Fruit fly (Drosophila melanogaster) whole organism, embryonic: Measurements from ENCODE around the gene CG42656.

Experiments used
- Ada2b ChIP-seq: fragments of 200-800 bp; sonication (Bioruptor generic); IDR thresholded peaks from 2 replicates; pipeline ENCODE4 v1.3.6; 2022; ENCODE audit warnings: missing biosample characterization, missing genetic modification characterization
- CG10366 ChIP-seq: fragments of 200-800 bp; sonication (Bioruptor generic); IDR thresholded peaks from 2 replicates; pipeline ENCODE4 v1.3.6; 2022; ENCODE audit warnings: missing biosample characterization, missing genetic modification characterization
- CG11085 ChIP-seq: fragments of 200-800 bp; sonication (Bioruptor generic); IDR thresholded peaks from 2 replicates; pipeline ENCODE4 v1.3.6; 2022; ENCODE audit warnings: missing biosample characterization, missing genetic modification characterization
- CG11247 ChIP-seq: fragments of 200-800 bp; sonication (Bioruptor generic); IDR thresholded peaks from 2 replicates; pipeline ENCODE4 v1.3.6; 2022; ENCODE audit warnings: missing biosample characterization, missing genetic modification characterization
- CG13287 ChIP-seq: fragments of 200-800 bp; sonication (Bioruptor generic); IDR thresholded peaks from 2 replicates; pipeline ENCODE4 v1.3.6; 2022; ENCODE audit warnings: missing biosample characterization, missing genetic modification characterization; ENCODE audit not compliant: partially characterized antibody
- CG15073 ChIP-seq: fragments of 200-800 bp; sonication (Bioruptor generic); optimal IDR thresholded peaks from 2 replicates; lab custom pipeline; 2016; ENCODE audit warnings: missing biosample characterization, missing genetic modification characterization
- CG15514 ChIP-seq: fragments of 200-800 bp; sonication (Bioruptor generic); optimal IDR thresholded peaks from 3 replicates; lab custom pipeline; 2017; ENCODE audit warnings: missing biosample characterization, missing genetic modification characterization, mild to moderate bottlenecking, moderate library complexity, missing genetic modification reagents
- CG18476 ChIP-seq: fragments of 200-800 bp; sonication (Bioruptor generic); optimal IDR thresholded peaks from 2 replicates; lab custom pipeline; 2016; ENCODE audit warnings: missing biosample characterization, mild to moderate bottlenecking, missing genetic modification characterization
- CG34224 ChIP-seq: fragments of 200-800 bp; sonication (Bioruptor generic); IDR thresholded peaks from 3 replicates; pipeline ENCODE4 v1.3.6; 2022; ENCODE audit warnings: missing biosample characterization, missing genetic modification characterization; ENCODE audit not compliant: partially characterized antibody
- CG3995 ChIP-seq: fragments of 200-800 bp; sonication (Bioruptor generic); optimal IDR thresholded peaks from 3 replicates; lab custom pipeline; 2016; ENCODE audit warnings: missing biosample characterization, missing genetic modification characterization
- CG4707 ChIP-seq: fragments of 200-800 bp; sonication (Bioruptor generic); optimal IDR thresholded peaks from 2 replicates; lab custom pipeline; 2018; ENCODE audit warnings: missing biosample characterization, mild to moderate bottlenecking, missing genetic modification characterization, moderate library complexity
- CG7839 ChIP-seq: fragments of 200-800 bp; sonication (Bioruptor generic); optimal IDR thresholded peaks from 3 replicates; lab custom pipeline; 2018; ENCODE audit warnings: missing biosample characterization, mild to moderate bottlenecking, missing genetic modification characterization, moderate library complexity
- CG8478 ChIP-seq: fragments of >200 bp; optimal IDR thresholded peaks from 2 replicates; lab custom pipeline; 2018
- CG9215 ChIP-seq: fragments of 200-800 bp; sonication (Bioruptor generic); IDR thresholded peaks from 2 replicates; pipeline ENCODE4 v1.3.6; 2022; ENCODE audit warnings: missing biosample characterization, missing genetic modification characterization
- CG9817 ChIP-seq: fragments of 200-800 bp; sonication (Bioruptor generic); optimal IDR thresholded peaks from 2 replicates; lab custom pipeline; 2018; ENCODE audit warnings: missing biosample characterization, mild to moderate bottlenecking, missing genetic modification characterization, moderate library complexity
- CG9932 ChIP-seq: fragments of 200-800 bp; sonication (Bioruptor generic); IDR thresholded peaks from 2 replicates; pipeline ENCODE4 v1.3.6; 2022; ENCODE audit warnings: missing biosample characterization, missing genetic modification characterization
- CrebB ChIP-seq: fragments of 200-800 bp; sonication (Bioruptor generic); optimal IDR thresholded peaks from 3 replicates; lab custom pipeline; 2018; ENCODE audit warnings: missing biosample characterization, mild to moderate bottlenecking, missing genetic modification characterization
- Deaf1 ChIP-seq: fragments of 200-800 bp; optimal IDR thresholded peaks from 3 replicates; lab custom pipeline; 2019; ENCODE audit warnings: missing biosample characterization, mild to moderate bottlenecking, missing genetic modification characterization, moderate library complexity
- Jarid2 ChIP-seq: fragments of 200-800 bp; sonication (Bioruptor generic); optimal IDR thresholded peaks from 3 replicates; lab custom pipeline; 2017; ENCODE audit warnings: mild to moderate bottlenecking, missing biosample characterization, missing genetic modification reagents, missing genetic modification characterization
- Med ChIP-seq: fragments of 200-800 bp; sonication (Bioruptor generic); peaks from one replicate; lab custom pipeline; 2016; ENCODE audit warnings: missing biosample characterization, missing genetic modification characterization, mild to moderate bottlenecking, inconsistent platforms, moderate library complexity
- Ptx1 ChIP-seq: fragments of 200-800 bp; sonication (Bioruptor generic); IDR thresholded peaks from 2 replicates; pipeline ENCODE4 v1.3.6; 2022; ENCODE audit warnings: missing biosample characterization, missing genetic modification characterization
- Spps ChIP-seq: fragments of 200-800 bp; sonication (Bioruptor generic); optimal IDR thresholded peaks from 2 replicates; lab custom pipeline; 2018; ENCODE audit warnings: missing biosample characterization, mild to moderate bottlenecking, missing genetic modification characterization
- Ssrp ChIP-seq: fragments of 200-800 bp; sonication (Bioruptor generic); optimal IDR thresholded peaks from 2 replicates; lab custom pipeline; 2018; ENCODE audit warnings: missing biosample characterization, mild to moderate bottlenecking, missing genetic modification characterization, moderate library complexity
- Trl ChIP-seq, 3 experiments: fragments of >200 bp in 2 of 3; fragments of 200-800 bp in 1 of 3; sonication (Bioruptor generic) in 1 of 3; optimal IDR thresholded peaks; 2 replicates in 1 of 3; 3 replicates in 2 of 3; lab custom pipeline; 2016 to 2017; ENCODE audit warnings: missing biosample characterization in 1 of 3, missing genetic modification characterization in 1 of 3
- ac ChIP-seq: fragments of 200-800 bp; sonication (Bioruptor generic); optimal IDR thresholded peaks from 3 replicates; lab custom pipeline; 2017; ENCODE audit warnings: missing biosample characterization, mild to moderate bottlenecking, missing genetic modification characterization
- chn ChIP-seq: fragments of 200-800 bp; sonication (Bioruptor generic); optimal IDR thresholded peaks from 2 replicates; lab custom pipeline; 2016; ENCODE audit warnings: missing biosample characterization, missing genetic modification characterization
- crp ChIP-seq, 2 experiments: fragments of 200-800 bp; sonication (Bioruptor generic); optimal IDR thresholded peaks; 2 replicates in 1 of 2; 3 replicates in 1 of 2; lab custom pipeline; 2017; ENCODE audit warnings: missing biosample characterization in 2 of 2, missing genetic modification characterization in 2 of 2, mild to moderate bottlenecking in 1 of 2, moderate library complexity in 1 of 2
- danr ChIP-seq: fragments of 200-800 bp; sonication (Bioruptor generic); IDR thresholded peaks from 2 replicates; pipeline ENCODE4 v1.3.6; 2022; ENCODE audit warnings: missing biosample characterization, missing genetic modification characterization
- emc ChIP-seq: fragments of 200-800 bp; sonication (Bioruptor generic); optimal IDR thresholded peaks from 2 replicates; lab custom pipeline; 2016; ENCODE audit warnings: missing biosample characterization, missing genetic modification characterization
- ems ChIP-seq: fragments of 200-800 bp; sonication (Bioruptor generic); optimal IDR thresholded peaks from 3 replicates; lab custom pipeline; 2016; ENCODE audit warnings: missing biosample characterization, missing genetic modification characterization
- exex ChIP-seq: fragments of 200-800 bp; sonication (Bioruptor generic); optimal IDR thresholded peaks from 4 replicates; lab custom pipeline; 2018; ENCODE audit warnings: missing biosample characterization, mild to moderate bottlenecking, missing genetic modification characterization, moderate library complexity
- grn ChIP-seq: fragments of 200-800 bp; sonication (Bioruptor generic); optimal IDR thresholded peaks from 3 replicates; lab custom pipeline; 2017; ENCODE audit warnings: missing biosample characterization, missing genetic modification characterization
- jing ChIP-seq: fragments of 200-800 bp; sonication (Bioruptor generic); optimal IDR thresholded peaks from 2 replicates; lab custom pipeline; 2018; ENCODE audit warnings: missing biosample characterization, mild to moderate bottlenecking, missing genetic modification characterization
- jumu ChIP-seq: fragments of 200-800 bp; sonication (Bioruptor generic); optimal IDR thresholded peaks from 3 replicates; lab custom pipeline; 2016; ENCODE audit warnings: missing biosample characterization, missing genetic modification characterization
- lbe ChIP-seq: fragments of 200-800 bp; sonication (Bioruptor generic); optimal IDR thresholded peaks from 2 replicates; lab custom pipeline; 2016; ENCODE audit warnings: missing biosample characterization, mild to moderate bottlenecking, missing genetic modification characterization
- luna ChIP-seq: fragments of 200-800 bp; sonication (Bioruptor generic); optimal IDR thresholded peaks from 2 replicates; lab custom pipeline; 2016; ENCODE audit warnings: missing biosample characterization, missing genetic modification characterization
- mirr ChIP-seq: fragments of 200-800 bp; sonication (Bioruptor generic); optimal IDR thresholded peaks from 3 replicates; lab custom pipeline; 2018; ENCODE audit warnings: missing biosample characterization, mild to moderate bottlenecking, missing genetic modification characterization
- oc ChIP-seq: fragments of 200-800 bp; sonication (Bioruptor generic); optimal IDR thresholded peaks from 2 replicates; lab custom pipeline; 2018; ENCODE audit warnings: missing biosample characterization, mild to moderate bottlenecking, missing genetic modification characterization, moderate library complexity
- sd ChIP-seq: fragments of 200-800 bp; sonication (Bioruptor generic); optimal IDR thresholded peaks from 3 replicates; lab custom pipeline; 2018; ENCODE audit warnings: missing biosample characterization, mild to moderate bottlenecking, missing genetic modification characterization, moderate library complexity
- stwl ChIP-seq: fragments of 200-800 bp; sonication (Bioruptor generic); optimal IDR thresholded peaks from 3 replicates; lab custom pipeline; 2018; ENCODE audit warnings: missing biosample characterization, mild to moderate bottlenecking, missing genetic modification characterization, moderate library complexity
- sug ChIP-seq: fragments of 200-800 bp; optimal IDR thresholded peaks from 2 replicates; lab custom pipeline; 2019; ENCODE audit warnings: missing biosample characterization, mild to moderate bottlenecking, missing genetic modification characterization, moderate library complexity
- trem ChIP-seq: fragments of 200-800 bp; optimal IDR thresholded peaks from 3 replicates; lab custom pipeline; 2019; ENCODE audit warnings: missing biosample characterization, mild to moderate bottlenecking, missing genetic modification characterization, moderate library complexity
- vvl ChIP-seq: fragments of 200-800 bp; sonication (Bioruptor generic); IDR thresholded peaks from 2 replicates; pipeline ENCODE4 v1.3.6; 2022; ENCODE audit warnings: missing biosample characterization, missing genetic modification characterization
- z ChIP-seq: fragments of 200-800 bp; sonication (Bioruptor generic); IDR thresholded peaks from 3 replicates; pipeline ENCODE4 v1.3.6; 2022; ENCODE audit warnings: missing biosample characterization, missing genetic modification characterization

The CG42656 gene

dm6 chr3R:7493171-7493570 is at the start of gene CG42656:
CG42656 (minus strand) TSS chr3R:7493271.
- TF ChIP-seq danr (GFP tag; lab: Robert Waterston, UW) (no peak), Med (peak; percentile 35)

- TF ChIP-seq CG8478 (lab: Kevin White, UChicago) (no peak), Med (peak; percentile 21), CG15514 (no peak), ems (no peak), Ada2b (no peak), Trl (optimal IDR thresholded peaks at IDR 0.05; lab: Kevin White, UChicago) (peak in 1 of 2 experiments; percentile 38), Trl (GFP tag; optimal IDR thresholded peaks at IDR 0.05; lab: Kevin White, UChicago) (no peak), CG9817 (no peak), jumu (GFP tag; lab: Kevin White, UChicago) (no peak), Ptx1 (no peak), Ssrp (tag; lab: Kevin White, UChicago) (no peak), Jarid2 (GFP tag; lab: Kevin White, UChicago) (no peak), Spps (no peak), CG18476 (GFP tag; lab: Kevin White, UChicago) (no peak), sd (peak; percentile 36), CrebB (no peak), CG7839 (tag; lab: Kevin White, UChicago) (no peak), stwl (tag; lab: Kevin White, UChicago) (no peak), crp (GFP tag; optimal IDR thresholded peaks at IDR 0.05; lab: Kevin White, UChicago) (peak in 1 of 2 experiments; percentile 75), CG11247 (GFP tag; lab: Robert Waterston, UW) (no peak), CG34224 (GFP tag; lab: Robert Waterston, UW) (peak; percentile 15; the same call in 1 of the 3 replicates), CG15073 (GFP tag; lab: Kevin White, UChicago) (peak; percentile 90), oc (tag; lab: Kevin White, UChicago) (no peak), ac (GFP tag; lab: Kevin White, UChicago) (no peak), Deaf1 (tag; lab: Kevin White, UChicago) (peak; percentile 36), CG4707 (no peak), lbe (GFP tag; lab: Kevin White, UChicago) (peak; percentile 22), jing (no peak), emc (GFP tag; lab: Kevin White, UChicago) (no peak), CG10366 (GFP tag; lab: Robert Waterston, UW) (no peak), CG3995 (GFP tag; lab: Kevin White, UChicago) (peak; percentile 50), luna (GFP tag; lab: Kevin White, UChicago) (no peak), CG13287 (GFP tag; lab: Robert Waterston, UW) (peak; percentile 24; the same call in 1 of the 2 replicates), CG9932 (GFP tag; lab: Robert Waterston, UW) (no peak)
Measured at dm6 chr3R:7541145-7541860, 48.2 kb upstream of the CG42656 start, which contains the start of the genes alpha-Est3 and alpha-Est2. alpha-Est3 (minus strand) TSS chr3R:7541631. alpha-Est2 (plus strand) TSS chr3R:7541810.

dm6 chr3R:7538435-7538834 is 45.4 kb upstream of the CG42656 start, which contains the start of gene alpha-Est4:
alpha-Est4 (minus strand) TSS chr3R:7538615.
- TF ChIP-seq grn (GFP tag; lab: Kevin White, UChicago) (peak; percentile 39), sug (peak; percentile 36), CG18476 (GFP tag; lab: Kevin White, UChicago) (no peak), mirr (GFP tag; lab: Kevin White, UChicago) (peak; percentile 60), oc (tag; lab: Kevin White, UChicago) (no peak), chn (no peak), exex (tag; lab: Kevin White, UChicago) (peak; percentile 81), vvl (GFP tag; lab: Robert Waterston, UW) (no peak), trem (no peak), z (GFP tag; lab: Robert Waterston, UW) (no peak), CG9215 (no peak), CG11085 (GFP tag; lab: Robert Waterston, UW) (no peak)
